Worm (Caenorhabditis elegans): Measurements from ENCODE around the gene mesp-1.

mesp-1 gene

ce11 chrIV:8488043-8488442, 11.1 kb upstream of the mesp-1 start:
- TF ChIP-seq zag-1 (tag; optimal IDR thresholded peaks at IDR 0.05) = no peak
- TF ChIP-seq grh-1 (GFP tag; IDR thresholded peaks at IDR 0.05) = no peak
- TF ChIP-seq swsn-7 (tag; optimal IDR thresholded peaks at IDR 0.05) = no peak
- TF ChIP-seq hpl-2 (GFP tag; optimal IDR thresholded peaks at IDR 0.05) = no peak
- no peak for TF ChIP-seq ceh-8 (GFP tag; optimal IDR thresholded peaks at IDR 0.05)
- no peak for TF ChIP-seq skn-1 (tag; optimal IDR thresholded peaks at IDR 0.05)
- TF ChIP-seq lsy-2 (tag; optimal IDR thresholded peaks at IDR 0.05) = no peak

- TF ChIP-seq ztf-4 (tag; optimal IDR thresholded peaks at IDR 0.05) (no peak), nhr-85 (tag) (no peak), egl-27 (tag; optimal IDR thresholded peaks at IDR 0.05) (no peak), rnt-1 (tag; optimal IDR thresholded peaks at IDR 0.05) (no peak), elt-2 (tag; optimal IDR thresholded peaks at IDR 0.05) (no peak), dsc-1 (tag; optimal IDR thresholded peaks at IDR 0.05) (no peak), isw-1 (GFP tag; IDR thresholded peaks at IDR 0.05) (no peak)
These were observed 9.2 kb upstream of the mesp-1 start, which contains the start of gene srlf-2 for ce11 chrIV:8489915-8490314. TSS of gene srlf-2 (plus strand) at chrIV:8490215.

- TF ChIP-seq C04F5.9 (tag; optimal IDR thresholded peaks at IDR 0.05) (no peak), unc-98 (GFP tag; IDR thresholded peaks at IDR 0.05) (no peak), lin-35 (GFP tag; optimal IDR thresholded peaks at IDR 0.05) (no peak), zip-4 (GFP tag; optimal IDR thresholded peaks at IDR 0.05) (no peak), lir-3 (tag; optimal IDR thresholded peaks at IDR 0.05; ENCODE audit: poor library complexity) (no peak), grh-1 (GFP tag; IDR thresholded peaks at IDR 0.05) (no peak), lin-13 (GFP tag; optimal IDR thresholded peaks at IDR 0.05) (no peak)
These were observed 6.9 kb upstream of the mesp-1 start, which contains the start of gene sru-7 for ce11 chrIV:8492242-8492641. TSS of gene sru-7 (plus strand) at chrIV:8492542.

ce11 chrIV:8496263-8496662, 2.8 kb upstream of the mesp-1 start, which contains the start of gene C28C12.12:
TSS of gene C28C12.12 (minus strand) at chrIV:8496363.
- TF ChIP-seq rnt-1 (tag; optimal IDR thresholded peaks at IDR 0.05) (no peak), unc-130 (tag; optimal IDR thresholded peaks at IDR 0.05) (no peak)

- TF ChIP-seq lir-3 (tag; optimal IDR thresholded peaks at IDR 0.05; ENCODE audit: poor library complexity) (no peak), fkh-4 (tag; optimal IDR thresholded peaks at IDR 0.05; ENCODE audit: borderline replicate concordance) (no peak), ceh-88 (GFP tag; IDR thresholded peaks at IDR 0.05) (no peak), hlh-4 (tag; optimal IDR thresholded peaks at IDR 0.05) (no peak), ceh-82 (tag; optimal IDR thresholded peaks at IDR 0.05) (no peak), fkh-10 (GFP tag; optimal IDR thresholded peaks at IDR 0.05) (no peak), ceh-90 (tag; optimal IDR thresholded peaks at IDR 0.05) (no peak)
These were observed 846 bp downstream of the mesp-1 start for ce11 chrIV:8499956-8500355.

ce11 chrIV:8501382-8501781, 2.3 kb downstream of the mesp-1 start, which contains the start of gene C28C12.1:
TSS of gene C28C12.1 (plus strand) at chrIV:8501682.
- no peak for TF ChIP-seq ceh-82 (tag; optimal IDR thresholded peaks at IDR 0.05)
- TF ChIP-seq nhr-71 (tag; optimal IDR thresholded peaks at IDR 0.05) = no peak
- no peak for TF ChIP-seq nhr-84 (tag; optimal IDR thresholded peaks at IDR 0.05)
- TF ChIP-seq egl-13 (tag; optimal IDR thresholded peaks at IDR 0.05) = no peak
- no peak for TF ChIP-seq F16B12.6 (tag; optimal IDR thresholded peaks at IDR 0.05)
- no peak for TF ChIP-seq irx-1 (tag; optimal IDR thresholded peaks at IDR 0.05)
- TF ChIP-seq ceh-90 (tag; optimal IDR thresholded peaks at IDR 0.05) = no peak
- TF ChIP-seq lin-14 (GFP tag; optimal IDR thresholded peaks at IDR 0.05) = no peak
- TF ChIP-seq tlp-1 (tag; optimal IDR thresholded peaks at IDR 0.05) = no peak
- no peak for TF ChIP-seq nhr-19 (GFP tag; conservative IDR thresholded peaks at IDR 0.05)

Data from whole organism, L1 larva.